Worm (Caenorhabditis elegans): ENCODE results near the gene nep-15.

Gene nep-15

DNA sequence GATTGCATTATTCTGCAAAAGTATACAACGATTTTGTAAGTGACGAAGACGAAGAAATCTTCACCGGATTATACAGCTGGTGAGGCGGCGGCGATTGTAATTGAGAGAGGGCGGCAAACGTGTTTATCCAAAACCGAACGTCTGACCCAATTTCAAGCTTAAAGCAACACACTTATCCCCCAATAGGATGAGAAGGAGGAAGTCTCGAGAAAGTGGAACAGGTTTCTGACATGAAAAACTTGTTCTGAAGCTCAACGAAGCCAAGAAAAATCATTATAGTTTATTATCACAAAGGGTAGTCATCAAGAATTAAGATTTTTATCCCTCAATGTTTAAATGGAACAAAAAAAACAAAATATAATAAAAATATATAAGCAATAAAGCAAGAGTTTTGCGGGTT, 46.4 kb downstream of the nep-15 start, which contains the start of gene spp-13:
TSS of gene spp-13 (minus strand) at position 143 of the 400 bp plus-strand sequence.
- TF ChIP-seq ham-2 (GFP tag; optimal IDR thresholded peaks at IDR 0.05) = peak; percentile 3
- TF ChIP-seq snpc-4 (tag; optimal IDR thresholded peaks at IDR 0.05) = no peak
- peak; percentile 33 for TF ChIP-seq ces-1 (GFP tag; optimal IDR thresholded peaks at IDR 0.05)

DNA sequence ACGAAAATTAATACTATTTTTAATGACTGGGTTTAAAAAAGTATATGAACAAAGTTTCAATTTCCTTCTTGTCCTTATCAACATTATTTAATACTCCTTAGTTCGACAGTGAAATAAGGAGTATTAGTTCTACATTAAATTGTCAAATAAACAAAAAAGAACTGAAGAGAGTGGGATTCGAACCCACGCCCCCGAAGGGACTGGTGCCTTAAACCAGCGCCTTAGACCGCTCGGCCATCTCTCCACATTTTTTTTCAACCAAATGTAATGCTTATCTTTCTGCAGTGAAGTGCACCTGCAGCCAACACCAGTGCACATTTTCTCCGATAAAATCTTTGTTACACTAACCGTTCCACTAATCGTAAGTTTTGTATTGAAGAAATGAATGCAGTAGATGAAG, 47.2 kb downstream of the nep-15 start:
- TF ChIP-seq unc-39 (tag; optimal IDR thresholded peaks at IDR 0.05) (no peak), nhr-28 (tag; optimal IDR thresholded peaks at IDR 0.05) (no peak), unc-62 (GFP tag; optimal IDR thresholded peaks at IDR 0.05) (no peak), sptf-1 (tag; optimal IDR thresholded peaks at IDR 0.05) (no peak), elt-3 (tag; optimal IDR thresholded peaks at IDR 0.05) (no peak), drap-1 (GFP tag; optimal IDR thresholded peaks at IDR 0.05) (no peak), ceh-39 (tag; optimal IDR thresholded peaks at IDR 0.05) (no peak), blmp-1 (tag; optimal IDR thresholded peaks at IDR 0.05) (no peak), ham-2 (GFP tag; optimal IDR thresholded peaks at IDR 0.05) (no peak), zip-8 (tag; optimal IDR thresholded peaks at IDR 0.05) (no peak), tbx-8 (GFP tag; optimal IDR thresholded peaks at IDR 0.05) (no peak)

DNA sequence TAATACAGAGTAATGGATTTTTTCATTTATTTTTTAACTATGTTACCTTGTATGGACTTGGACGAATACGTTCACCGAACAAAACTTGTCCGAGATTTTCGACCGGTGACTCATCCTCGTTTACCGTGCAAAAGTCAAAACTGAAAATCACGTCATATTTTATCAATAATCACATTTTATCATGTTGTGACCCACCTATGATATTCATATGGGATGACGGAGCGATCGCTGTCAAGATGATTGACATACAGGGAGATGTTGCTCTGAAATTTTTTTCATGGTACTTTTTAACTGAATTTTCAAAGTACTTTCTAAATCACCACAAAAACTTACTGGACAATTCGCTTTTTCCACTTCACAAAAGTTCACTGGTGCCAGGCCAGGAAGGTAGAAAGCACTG, 49.6 kb downstream of the nep-15 start:
- no peak for TF ChIP-seq sem-2 (GFP tag; optimal IDR thresholded peaks at IDR 0.05)
- no peak for TF ChIP-seq tbx-8 (GFP tag; optimal IDR thresholded peaks at IDR 0.05)
- no peak for TF ChIP-seq drap-1 (GFP tag; optimal IDR thresholded peaks at IDR 0.05)
- TF ChIP-seq hlh-1 (tag; optimal IDR thresholded peaks at IDR 0.05) = no peak
- no peak for TF ChIP-seq nhr-12 (tag; optimal IDR thresholded peaks at IDR 0.05)
- TF ChIP-seq nhr-237 (tag; optimal IDR thresholded peaks at IDR 0.05) = no peak
- TF ChIP-seq ztf-11 (tag; optimal IDR thresholded peaks at IDR 0.05) = no peak
- TF ChIP-seq ham-2 (GFP tag; optimal IDR thresholded peaks at IDR 0.05) = no peak
- TF ChIP-seq sptf-1 (tag; optimal IDR thresholded peaks at IDR 0.05) = no peak
- TF ChIP-seq mep-1 (tag; optimal IDR thresholded peaks at IDR 0.05) = no peak
- no peak for TF ChIP-seq unc-62 (GFP tag; optimal IDR thresholded peaks at IDR 0.05)
- TF ChIP-seq cnd-1 (tag; optimal IDR thresholded peaks at IDR 0.05) = no peak

DNA sequence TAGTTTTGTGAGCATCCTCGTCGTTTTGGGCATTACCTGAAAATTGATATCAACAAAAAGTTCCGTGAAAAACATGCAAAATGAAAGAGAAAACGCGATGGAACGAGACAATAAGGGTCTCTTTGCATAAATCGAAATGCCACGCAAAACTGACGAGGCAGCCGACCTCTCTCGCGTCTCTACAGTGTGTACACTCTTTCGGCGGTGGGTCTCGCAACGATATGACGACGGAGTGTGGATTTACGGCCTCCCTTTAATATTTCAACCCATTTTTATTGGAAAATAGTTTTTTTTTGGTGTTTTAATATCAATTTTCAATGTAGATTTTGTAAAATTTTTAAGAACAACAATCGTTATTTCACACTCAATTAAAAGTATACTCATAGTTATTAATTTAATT, 50.0 kb downstream of the nep-15 start, which contains the start of gene tag-123:
TSS of gene tag-123 (minus strand) at position 36 of the 400 bp plus-strand sequence.
- TF ChIP-seq flh-1 (GFP tag; optimal IDR thresholded peaks at IDR 0.05) (no peak), lin-13 (tag; optimal IDR thresholded peaks at IDR 0.05) (peak; percentile 47), pha-4 (tag; optimal IDR thresholded peaks at IDR 0.05) (peak; percentile 76), ceh-39 (tag; optimal IDR thresholded peaks at IDR 0.05) (no peak), lsy-2 (tag; optimal IDR thresholded peaks at IDR 0.05) (peak; percentile 37), ces-1 (GFP tag; optimal IDR thresholded peaks at IDR 0.05) (peak; percentile 40), unc-39 (tag; optimal IDR thresholded peaks at IDR 0.05) (no peak), bed-3 (GFP tag; optimal IDR thresholded peaks at IDR 0.05) (no peak), zip-8 (tag; optimal IDR thresholded peaks at IDR 0.05) (peak; percentile 15), mep-1 (tag; optimal IDR thresholded peaks at IDR 0.05) (peak; percentile 66), unc-62 (GFP tag; optimal IDR thresholded peaks at IDR 0.05) (no peak), nhr-76 (tag; optimal IDR thresholded peaks at IDR 0.05) (no peak), M03D4.4 (tag; optimal IDR thresholded peaks at IDR 0.05) (no peak), unc-120 (tag; optimal IDR thresholded peaks at IDR 0.05; ENCODE audit: poor library complexity, severe bottlenecking) (no peak), blmp-1 (tag; optimal IDR thresholded peaks at IDR 0.05) (no peak), hlh-1 (tag; optimal IDR thresholded peaks at IDR 0.05) (peak; percentile 10)

DNA sequence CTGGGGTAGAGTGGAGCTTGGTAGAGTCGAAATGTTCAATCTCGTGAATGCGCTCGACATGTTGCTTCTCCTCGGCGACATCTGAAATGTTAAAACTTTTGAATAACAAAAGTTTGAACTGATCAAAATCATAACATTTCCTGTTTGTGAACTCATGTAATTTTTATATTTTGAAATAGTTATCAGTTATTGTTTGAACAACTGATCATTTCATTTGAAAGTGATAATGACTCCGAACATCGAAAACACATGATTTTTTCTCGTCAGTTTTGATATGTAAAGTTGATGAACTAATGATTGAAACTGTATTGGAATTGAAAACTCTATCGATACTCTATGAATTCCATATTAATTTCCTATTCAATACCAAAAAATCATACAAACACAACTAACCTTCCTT, 51.2 kb downstream of the nep-15 start:
- TF ChIP-seq ceh-39 (tag; optimal IDR thresholded peaks at IDR 0.05) = no peak
- no peak for TF ChIP-seq nhr-12 (tag; optimal IDR thresholded peaks at IDR 0.05)

DNA sequence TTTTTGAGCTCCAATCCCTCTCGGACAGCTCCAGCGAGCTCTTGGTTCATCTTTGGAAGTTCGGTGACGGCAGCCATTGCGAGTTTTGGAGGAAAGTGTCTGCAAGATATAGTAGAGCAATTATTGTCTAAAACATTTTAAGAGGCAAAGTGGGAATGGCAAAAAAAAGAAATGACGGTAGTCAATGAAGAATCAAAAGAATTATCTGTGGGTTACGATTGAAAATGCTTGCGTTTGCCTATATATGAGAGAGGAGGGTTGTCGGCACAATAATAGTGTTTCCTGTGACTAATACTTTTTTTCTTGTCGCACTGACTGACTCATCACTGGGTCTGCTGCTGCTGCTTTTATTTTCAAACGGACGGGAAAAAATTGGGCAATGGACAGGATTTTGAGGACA, 51.6 kb downstream of the nep-15 start, which contains the start of gene tth-1:
TSS of gene tth-1 (minus strand) at position 101 of the 400 bp plus-strand sequence.
- TF ChIP-seq lin-32 (GFP tag; optimal IDR thresholded peaks at IDR 0.05) (no peak), snpc-4 (tag; optimal IDR thresholded peaks at IDR 0.05) (no peak), flh-1 (GFP tag; optimal IDR thresholded peaks at IDR 0.05) (no peak), M03D4.4 (tag; optimal IDR thresholded peaks at IDR 0.05) (no peak), mab-5 (tag; optimal IDR thresholded peaks at IDR 0.05) (no peak), sptf-1 (tag; optimal IDR thresholded peaks at IDR 0.05) (no peak), nhr-12 (tag; optimal IDR thresholded peaks at IDR 0.05) (no peak), ceh-39 (tag; optimal IDR thresholded peaks at IDR 0.05) (no peak), zip-8 (tag; optimal IDR thresholded peaks at IDR 0.05) (no peak), mep-1 (tag; optimal IDR thresholded peaks at IDR 0.05) (no peak), cnd-1 (tag; optimal IDR thresholded peaks at IDR 0.05) (no peak), nhr-28 (tag; optimal IDR thresholded peaks at IDR 0.05) (no peak), ceh-83 (GFP tag; optimal IDR thresholded peaks at IDR 0.05) (no peak)
